Worm (Caenorhabditis elegans): ENCODE results near the gene C15C8.5.

DNA sequence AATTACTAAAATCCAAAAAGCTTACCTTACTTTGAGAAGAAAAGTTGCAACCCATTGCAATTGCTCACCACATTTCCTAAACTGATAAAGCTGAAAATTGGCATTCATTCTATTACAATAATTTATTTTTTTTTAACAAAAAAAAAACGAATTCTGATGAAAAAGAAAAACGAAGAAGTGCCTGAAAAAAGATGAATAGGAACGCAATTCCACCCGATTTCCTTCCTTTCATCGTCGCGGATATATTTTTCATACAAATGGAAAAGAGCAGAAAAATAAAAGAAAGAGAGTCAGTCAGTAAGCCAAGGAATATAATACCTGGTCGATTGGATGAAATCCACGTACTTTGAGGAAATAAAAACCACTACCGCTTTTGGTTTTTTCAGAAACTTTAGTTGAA, 7.0 kb downstream of the C15C8.5 start, which contains the start of gene gpa-13:
- TF ChIP-seq nhr-76 (tag; optimal IDR thresholded peaks at IDR 0.05): no peak
- TF ChIP-seq ces-1 (GFP tag; optimal IDR thresholded peaks at IDR 0.05): no peak
- TF ChIP-seq pha-4 (tag; optimal IDR thresholded peaks at IDR 0.05): no peak
- no peak for TF ChIP-seq lsy-2 (tag; optimal IDR thresholded peaks at IDR 0.05)
- TF ChIP-seq nhr-28 (tag; optimal IDR thresholded peaks at IDR 0.05): no peak
- no peak for TF ChIP-seq snpc-4 (tag; optimal IDR thresholded peaks at IDR 0.05)
- no peak for TF ChIP-seq nhr-12 (tag; optimal IDR thresholded peaks at IDR 0.05)
- no peak for TF ChIP-seq unc-39 (tag; optimal IDR thresholded peaks at IDR 0.05)
- no peak for TF ChIP-seq nhr-237 (tag; optimal IDR thresholded peaks at IDR 0.05)
- TF ChIP-seq elt-1 (tag; optimal IDR thresholded peaks at IDR 0.05; ENCODE audit: borderline replicate concordance, insufficient read depth): no peak
- no peak for TF ChIP-seq sptf-1 (tag; optimal IDR thresholded peaks at IDR 0.05)
- TF ChIP-seq zip-8 (tag; optimal IDR thresholded peaks at IDR 0.05): no peak
- TF ChIP-seq nhr-2 (tag; optimal IDR thresholded peaks at IDR 0.05): no peak
- TF ChIP-seq ztf-11 (tag; optimal IDR thresholded peaks at IDR 0.05): no peak
